Fruit fly (Drosophila melanogaster): ENCODE data around the gene CG31077.
A peak's percentile ranks its signal among the peaks of the same experiment; 100 is the strongest.

The CG31077 gene

DNA sequence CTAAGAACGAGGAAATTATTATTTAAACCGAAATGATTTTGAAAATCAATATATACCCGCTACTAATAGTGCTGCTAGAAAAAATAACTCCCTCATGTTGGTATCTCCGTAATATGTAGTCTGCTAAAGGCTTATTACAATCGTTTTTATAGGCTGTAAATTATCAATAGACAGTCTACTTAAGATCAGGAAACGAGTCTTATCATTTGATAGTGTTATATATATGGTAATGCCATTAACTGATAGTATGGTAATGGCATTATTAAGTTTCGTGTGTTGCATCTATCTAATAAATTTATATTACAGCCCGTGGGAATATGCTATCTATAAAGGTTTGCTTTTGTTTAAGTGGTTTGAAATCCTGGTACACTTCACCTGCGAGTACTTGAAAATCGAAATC, 18.6 kb downstream of the CG31077 start, which contains the start of gene CG17192:
Gene CG17192 (minus strand): TSS at position 101 of the 400 bp plus-strand sequence.
- TF ChIP-seq noc (tag; optimal IDR thresholded peaks at IDR 0.05) = no peak

DNA sequence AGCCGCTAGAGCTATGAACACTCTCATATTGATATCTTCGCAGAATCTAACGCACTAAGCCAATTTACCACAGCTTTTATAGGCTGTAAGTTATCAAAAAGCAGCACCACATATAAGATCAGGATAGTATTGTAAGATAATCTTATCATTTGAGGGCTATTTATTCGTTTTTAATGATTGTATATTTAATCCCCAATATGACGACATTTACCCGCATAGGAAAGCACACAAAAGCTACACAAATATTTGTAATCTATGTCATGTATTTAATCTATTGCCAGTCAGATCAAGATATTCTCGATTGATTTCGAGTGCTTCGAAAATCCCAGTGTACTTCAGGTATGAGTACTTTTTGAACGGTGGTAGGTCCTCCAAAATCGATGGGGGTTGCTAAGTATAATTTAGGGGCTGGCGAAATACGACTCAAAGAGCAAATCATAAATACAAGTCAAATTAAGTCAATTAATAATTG, 20.2 kb downstream of the CG31077 start, which contains the start of gene CG17191:
Gene CG17191 (minus strand): TSS at position 51 of the 472 bp plus-strand sequence.
- TF ChIP-seq noc (tag; optimal IDR thresholded peaks at IDR 0.05) = peak; percentile 72

dm6 chr3R:27021278-27021677, 21.7 kb downstream of the CG31077 start, which contains the start of gene CG6283:
Gene CG6283 (minus strand): TSS chr3R:27021378.
- no peak for TF ChIP-seq noc (tag; optimal IDR thresholded peaks at IDR 0.05)

dm6 chr3R:27023117-27023516, 23.6 kb downstream of the CG31077 start, which contains the start of gene CG6277:
Gene CG6277 (minus strand): TSS chr3R:27023217.
- no peak for TF ChIP-seq noc (tag; optimal IDR thresholded peaks at IDR 0.05)

dm6 chr3R:27026009-27026408, 26.5 kb downstream of the CG31077 start, which contains the start of gene CG6271:
Gene CG6271 (minus strand): TSS chr3R:27026109.
- TF ChIP-seq noc (tag; optimal IDR thresholded peaks at IDR 0.05) = no peak

- TF ChIP-seq noc (tag; optimal IDR thresholded peaks at IDR 0.05) = no peak
These were observed 34.4 kb downstream of the CG31077 start for dm6 chr3R:27033935-27034334.

dm6 chr3R:27040044-27040443, 40.5 kb downstream of the CG31077 start:
- no peak for TF ChIP-seq noc (tag; optimal IDR thresholded peaks at IDR 0.05)

DNA sequence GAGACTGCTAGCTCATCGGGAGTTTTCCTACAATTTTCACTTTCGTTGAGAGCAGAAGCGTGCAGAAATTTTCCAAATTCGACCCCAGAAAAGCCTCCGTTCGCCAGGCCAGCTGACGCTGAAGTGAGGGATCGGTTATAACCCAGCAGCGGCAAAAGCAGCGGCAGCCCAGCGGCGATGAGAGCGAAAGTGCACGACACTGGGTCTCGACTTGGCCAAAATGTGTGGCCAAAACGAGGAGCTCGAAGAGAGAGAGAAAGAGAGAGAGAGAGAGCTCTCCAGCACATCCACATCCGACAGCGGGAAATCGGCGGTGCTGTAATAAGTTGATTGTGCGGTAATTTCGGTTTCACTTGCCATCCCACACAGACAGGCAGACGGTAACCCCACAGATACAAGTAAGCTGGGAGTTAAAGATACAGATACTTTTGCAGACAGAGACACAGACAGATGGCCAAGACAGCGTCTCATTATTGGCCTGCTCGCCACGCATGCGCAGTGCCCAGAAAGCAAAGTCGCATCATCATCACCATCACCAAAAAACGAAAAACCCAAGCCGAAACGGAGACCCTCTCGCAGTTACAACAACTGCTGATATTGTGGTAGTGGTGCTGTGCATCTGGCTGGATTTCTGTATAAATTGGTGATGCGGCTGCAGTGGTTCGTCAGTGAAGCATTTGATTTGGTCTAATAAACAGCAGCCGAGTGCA, 49.2 kb downstream of the CG31077 start, which contains the start of gene TwdlT:
Gene TwdlT (plus strand): TSS at position 660 of the 710 bp plus-strand sequence.
- TF ChIP-seq noc (tag; optimal IDR thresholded peaks at IDR 0.05) = no peak

- TF ChIP-seq noc (tag; optimal IDR thresholded peaks at IDR 0.05) = no peak
These were observed 50.0 kb downstream of the CG31077 start for dm6 chr3R:27049549-27049948.

All from whole organism, larva.